Fruit fly (Drosophila melanogaster) whole organism, embryonic: ENCODE measurements around the gene tral.
A peak's percentile ranks its signal among the peaks of the same experiment; 100 is the strongest.

Source experiments
- Ada2b ChIP-seq: fragments of 200-800 bp; sonication (Bioruptor generic); IDR thresholded peaks from 2 replicates; pipeline ENCODE4 v1.3.6; 2022; ENCODE audit warnings: missing biosample characterization, missing genetic modification characterization
- Aef1 ChIP-seq: fragments of 200-800 bp; sonication (Bioruptor generic); IDR thresholded peaks from 3 replicates; pipeline ENCODE4 v1.3.6; 2022; ENCODE audit warnings: missing biosample characterization, missing genetic modification characterization
- CG10274 ChIP-seq: fragments of 200-800 bp; sonication (Bioruptor generic); optimal IDR thresholded peaks from 3 replicates; lab custom pipeline; 2017; ENCODE audit warnings: missing biosample characterization, mild to moderate bottlenecking, missing genetic modification characterization
- CG10543 ChIP-seq: fragments of 200-800 bp; sonication (Bioruptor generic); optimal IDR thresholded peaks from 3 replicates; lab custom pipeline; 2017; ENCODE audit warnings: missing biosample characterization, mild to moderate bottlenecking, missing genetic modification characterization, moderate library complexity
- CG11085 ChIP-seq: fragments of 200-800 bp; sonication (Bioruptor generic); IDR thresholded peaks from 2 replicates; pipeline ENCODE4 v1.3.6; 2022; ENCODE audit warnings: missing biosample characterization, missing genetic modification characterization
- CG11504 ChIP-seq: fragments of 200-800 bp; sonication (Bioruptor generic); optimal IDR thresholded peaks from 3 replicates; lab custom pipeline; 2019; ENCODE audit warnings: missing biosample characterization, mild to moderate bottlenecking, missing genetic modification characterization, moderate library complexity
- CG12744 ChIP-seq: fragments of 200-800 bp; sonication (Bioruptor generic); optimal IDR thresholded peaks from 2 replicates; lab custom pipeline; 2016; ENCODE audit warnings: missing biosample characterization, missing genetic modification characterization
- CG13775 ChIP-seq: fragments of 200-800 bp; sonication (Bioruptor generic); optimal IDR thresholded peaks from 3 replicates; lab custom pipeline; 2017; ENCODE audit warnings: missing biosample characterization, mild to moderate bottlenecking, missing genetic modification characterization
- CG15479 ChIP-seq: fragments of 200-800 bp; sonication (Bioruptor generic); optimal IDR thresholded peaks from 3 replicates; lab custom pipeline; 2019; ENCODE audit warnings: missing biosample characterization, mild to moderate bottlenecking, missing genetic modification characterization, moderate library complexity
- CG16779 ChIP-seq: fragments of 200-800 bp; sonication (Bioruptor generic); IDR thresholded peaks from 2 replicates; pipeline ENCODE4 v1.3.6; 2022; ENCODE audit warnings: missing biosample characterization, missing genetic modification characterization
- CG2120 ChIP-seq: fragments of 200-800 bp; sonication (Bioruptor generic); optimal IDR thresholded peaks from 3 replicates; lab custom pipeline; 2016; ENCODE audit warnings: missing biosample characterization, missing genetic modification characterization
- CG32767 ChIP-seq: fragments of 200-800 bp; sonication (Bioruptor generic); IDR thresholded peaks from 2 replicates; pipeline ENCODE4 v1.3.6; 2022; ENCODE audit warnings: missing biosample characterization, missing genetic modification characterization
- CG33557 ChIP-seq: fragments of 200-800 bp; sonication (Bioruptor generic); optimal IDR thresholded peaks from 2 replicates; lab custom pipeline; 2019; ENCODE audit warnings: missing biosample characterization, mild to moderate bottlenecking, missing genetic modification characterization, moderate library complexity
- CG4854 ChIP-seq: fragments of 200-800 bp; sonication (Bioruptor generic); optimal IDR thresholded peaks from 2 replicates; lab custom pipeline; 2016; ENCODE audit warnings: missing biosample characterization, missing genetic modification characterization, inconsistent platforms
- CG8290 ChIP-seq, 3 experiments: fragments of 200-800 bp; sonication (Bioruptor generic); optimal IDR thresholded peaks; 2 replicates each; lab custom pipeline; 2016 to 2019; ENCODE audit warnings: missing biosample characterization in 3 of 3, missing genetic modification characterization in 3 of 3, mild to moderate bottlenecking in 2 of 3, moderate library complexity in 1 of 3
- CG8388 ChIP-seq: fragments of 200-800 bp; sonication (Bioruptor generic); optimal IDR thresholded peaks from 2 replicates; lab custom pipeline; 2019; ENCODE audit warnings: missing biosample characterization, mild to moderate bottlenecking, missing genetic modification characterization, moderate library complexity
- CG8478 ChIP-seq: fragments of >200 bp; optimal IDR thresholded peaks from 2 replicates; lab custom pipeline; 2018
- CHES-1-like ChIP-seq: fragments of 200-800 bp; sonication (Bioruptor generic); optimal IDR thresholded peaks from 2 replicates; lab custom pipeline; 2016; ENCODE audit warnings: missing biosample characterization, missing genetic modification characterization
- Chrac-16 ChIP-seq: fragments of 200-800 bp; sonication (Bioruptor generic); optimal IDR thresholded peaks from 3 replicates; lab custom pipeline; 2016; ENCODE audit warnings: missing biosample characterization, missing genetic modification characterization
- CrebB ChIP-seq: fragments of 200-800 bp; sonication (Bioruptor generic); optimal IDR thresholded peaks from 3 replicates; lab custom pipeline; 2018; ENCODE audit warnings: missing biosample characterization, mild to moderate bottlenecking, missing genetic modification characterization
- Dll ChIP-seq: fragments of 200-800 bp; sonication (Bioruptor generic); IDR thresholded peaks from 4 replicates; pipeline ENCODE4 v1.3.6; 2022; ENCODE audit warnings: missing biosample characterization, missing genetic modification characterization; ENCODE audit not compliant: partially characterized antibody
- E2f2 ChIP-seq: fragments of 200-800 bp; sonication (Bioruptor generic); IDR thresholded peaks from 2 replicates; pipeline ENCODE4 v1.3.6; 2022; ENCODE audit warnings: missing biosample characterization, missing genetic modification characterization
- Hand ChIP-seq: fragments of 200-800 bp; sonication (Bioruptor generic); optimal IDR thresholded peaks from 2 replicates; lab custom pipeline; 2017; ENCODE audit warnings: mild to moderate bottlenecking, missing biosample characterization, missing genetic modification reagents, missing genetic modification characterization
- HmgZ ChIP-seq: fragments of 200-800 bp; sonication (Bioruptor generic); optimal IDR thresholded peaks from 2 replicates; lab custom pipeline; 2018; ENCODE audit warnings: missing biosample characterization, mild to moderate bottlenecking, missing genetic modification characterization
- Hr78 ChIP-seq, 2 experiments: fragments of 200-800 bp in 1 of 2; fragments of >200 bp in 1 of 2; sonication (Bioruptor generic) in 1 of 2; optimal IDR thresholded peaks; 2 replicates each; lab custom pipeline; 2017 to 2019; ENCODE audit warnings: missing biosample characterization in 2 of 2, missing genetic modification characterization in 2 of 2, mild to moderate bottlenecking in 1 of 2, moderate library complexity in 1 of 2
- Lhr ChIP-seq: fragments of 200-800 bp; sonication (Bioruptor generic); optimal IDR thresholded peaks from 3 replicates; lab custom pipeline; 2017; ENCODE audit warnings: mild to moderate bottlenecking, missing biosample characterization, missing genetic modification reagents, missing genetic modification characterization
- Mrtf ChIP-seq: fragments of 200-800 bp; sonication (Bioruptor generic); IDR thresholded peaks from 3 replicates; pipeline ENCODE4 v1.3.6; 2022; ENCODE audit warnings: missing biosample characterization, missing genetic modification characterization
- Oli ChIP-seq: fragments of 200-800 bp; sonication (Bioruptor generic); optimal IDR thresholded peaks from 2 replicates; lab custom pipeline; 2018; ENCODE audit warnings: missing biosample characterization, mild to moderate bottlenecking, missing genetic modification characterization, moderate library complexity
- Usf ChIP-seq: fragments of 200-800 bp; sonication (Bioruptor generic); optimal IDR thresholded peaks from 2 replicates; lab custom pipeline; 2017; ENCODE audit warnings: missing genotype, missing biosample characterization, missing genetic modification characterization
- Vsx1 ChIP-seq: fragments of 200-800 bp; sonication (Bioruptor generic); optimal IDR thresholded peaks from 2 replicates; lab custom pipeline; 2017; ENCODE audit warnings: missing biosample characterization, mild to moderate bottlenecking, missing genetic modification characterization, missing genetic modification reagents
- aop ChIP-seq: fragments of 200-800 bp; sonication (Bioruptor generic); IDR thresholded peaks from 2 replicates; pipeline ENCODE4 v1.3.6; 2022; ENCODE audit warnings: missing biosample characterization, missing genetic modification characterization
- bbx ChIP-seq: fragments of 200-800 bp; sonication (Bioruptor generic); IDR thresholded peaks from 2 replicates; pipeline ENCODE4 v1.3.6; 2022; ENCODE audit warnings: missing biosample characterization, missing genetic modification characterization; ENCODE audit not compliant: partially characterized antibody
- btn ChIP-seq: fragments of 200-800 bp; sonication (Bioruptor generic); optimal IDR thresholded peaks from 2 replicates; lab custom pipeline; 2016; ENCODE audit warnings: missing biosample characterization, missing genetic modification characterization
- da ChIP-seq: fragments of 200-800 bp; sonication (Bioruptor generic); optimal IDR thresholded peaks from 2 replicates; lab custom pipeline; 2016; ENCODE audit warnings: missing biosample characterization, missing genetic modification characterization
- danr ChIP-seq: fragments of 200-800 bp; sonication (Bioruptor generic); IDR thresholded peaks from 2 replicates; pipeline ENCODE4 v1.3.6; 2022; ENCODE audit warnings: missing biosample characterization, missing genetic modification characterization
- dmrt99B ChIP-seq: fragments of 200-800 bp; sonication (Bioruptor generic); optimal IDR thresholded peaks from 2 replicates; lab custom pipeline; 2018; ENCODE audit warnings: missing biosample characterization, mild to moderate bottlenecking, missing genetic modification characterization, moderate library complexity
- gt ChIP-seq: fragments of 200-800 bp; sonication (Bioruptor generic); IDR thresholded peaks from 2 replicates; pipeline ENCODE4 v1.3.6; 2022; ENCODE audit warnings: missing biosample characterization, missing genetic modification characterization
- hth ChIP-seq: fragments of >200 bp; optimal IDR thresholded peaks from 2 replicates; lab custom pipeline; 2017; ENCODE audit warnings: inconsistent platforms
- inv ChIP-seq: fragments of 200-800 bp; sonication (Bioruptor generic); IDR thresholded peaks from 2 replicates; pipeline ENCODE4 v1.3.6; 2022; ENCODE audit warnings: missing biosample characterization, missing genetic modification characterization; ENCODE audit not compliant: partially characterized antibody
- jigr1 ChIP-seq: fragments of 200-800 bp; sonication (Bioruptor generic); IDR thresholded peaks from 3 replicates; pipeline ENCODE4 v1.3.6; 2022; ENCODE audit warnings: missing biosample characterization, missing genetic modification characterization
- lilli ChIP-seq: fragments of 200-800 bp; sonication (Bioruptor generic); optimal IDR thresholded peaks from 3 replicates; lab custom pipeline; 2016; ENCODE audit warnings: missing biosample characterization, missing genetic modification characterization
- mld ChIP-seq: fragments of 200-800 bp; sonication (Bioruptor generic); IDR thresholded peaks from 3 replicates; pipeline ENCODE4 v1.3.6; 2022; ENCODE audit warnings: missing biosample characterization, missing genetic modification characterization; ENCODE audit not compliant: partially characterized antibody
- peb ChIP-seq: fragments of 200-800 bp; sonication (Bioruptor generic); IDR thresholded peaks from 2 replicates; pipeline ENCODE4 v1.3.6; 2022; ENCODE audit warnings: missing biosample characterization, missing genetic modification characterization
- prd ChIP-seq, 3 experiments: fragments of >200 bp in 2 of 3; fragments of 200-800 bp in 1 of 3; sonication (Bioruptor generic) in 1 of 3; optimal IDR thresholded peaks in 2 of 3; IDR thresholded peaks in 1 of 3; 2 replicates in 2 of 3; 3 replicates in 1 of 3; pipeline versions ENCODE4 v1.3.6 to Lab custom; 2017 to 2022; ENCODE audit warnings: missing biosample characterization in 1 of 3, missing genetic modification characterization in 1 of 3
- repo ChIP-seq: fragments of 200-800 bp; sonication (Bioruptor generic); optimal IDR thresholded peaks from 2 replicates; lab custom pipeline; 2016; ENCODE audit warnings: missing biosample characterization, missing genetic modification characterization
- sens ChIP-seq: fragments of 200-800 bp; sonication (Bioruptor generic); peaks from one replicate; lab custom pipeline; 2016; ENCODE audit warnings: missing biosample characterization, missing genetic modification characterization
- slp2 ChIP-seq: fragments of 200-800 bp; sonication (Bioruptor generic); optimal IDR thresholded peaks from 2 replicates; lab custom pipeline; 2016; ENCODE audit warnings: missing biosample characterization, missing genetic modification characterization
- tll ChIP-seq, 2 experiments: fragments of 200-800 bp in 1 of 2; fragments of >200 bp in 1 of 2; sonication (Bioruptor generic) in 1 of 2; optimal IDR thresholded peaks; 2 replicates each; lab custom pipeline; 2017 to 2019; ENCODE audit warnings: missing biosample characterization in 2 of 2, missing genetic modification characterization in 2 of 2, mild to moderate bottlenecking in 1 of 2, moderate library complexity in 1 of 2
- tx ChIP-seq: fragments of 200-800 bp; sonication (Bioruptor generic); optimal IDR thresholded peaks from 2 replicates; lab custom pipeline; 2016; ENCODE audit warnings: missing biosample characterization, missing genetic modification characterization
- zen2 ChIP-seq: fragments of 200-800 bp; sonication (Bioruptor generic); IDR thresholded peaks from 3 replicates; pipeline ENCODE4 v1.3.6; 2022; ENCODE audit warnings: missing biosample characterization, missing genetic modification characterization; ENCODE audit not compliant: partially characterized antibody

The tral gene

dm6 chr3L:12468016-12468415, 46.8 kb upstream of the tral start, which contains the start of gene eyg (continued):
- TF ChIP-seq CG10543 (GFP tag; lab: Kevin White, UChicago) = peak; percentile 36
- no peak for TF ChIP-seq peb
- no peak for TF ChIP-seq dmrt99B
- peak; percentile 52 for TF ChIP-seq CHES-1-like (GFP tag; lab: Kevin White, UChicago)
- peak; percentile 18 for TF ChIP-seq tx (GFP tag; lab: Kevin White, UChicago)
- TF ChIP-seq Dll (GFP tag; lab: Robert Waterston, UW) = 0 out of 4 replicates have a peak, but pooled peaks have one; percentile 28
- TF ChIP-seq gt (GFP tag; lab: Robert Waterston, UW) = no peak
- no peak for TF ChIP-seq jigr1 (GFP tag; lab: Robert Waterston, UW)
- TF ChIP-seq Mrtf (GFP tag; lab: Robert Waterston, UW) = no peak
- peak; percentile 81 for TF ChIP-seq HmgZ (tag; lab: Kevin White, UChicago)
- peak; percentile 76 for TF ChIP-seq sens (GFP tag; lab: Kevin White, UChicago)
- no peak for TF ChIP-seq da (GFP tag; lab: Kevin White, UChicago)
- TF ChIP-seq E2f2 (GFP tag; lab: Robert Waterston, UW) = peak; percentile 21; the same call in 1 of the 2 replicates
- peak; percentile 86 for TF ChIP-seq Aef1 (GFP tag; lab: Robert Waterston, UW)
- TF ChIP-seq CG15479 (GFP tag; lab: Kevin White, UChicago) = peak; percentile 18
- TF ChIP-seq bbx (GFP tag; lab: Robert Waterston, UW) = peak; percentile 81
- no peak for TF ChIP-seq CG33557 (GFP tag; lab: Kevin White, UChicago)
- no peak for TF ChIP-seq CG4854
- no peak for TF ChIP-seq Ada2b
- no peak for TF ChIP-seq lilli (GFP tag; lab: Kevin White, UChicago)
- no peak for TF ChIP-seq CG10274 (GFP tag; lab: Kevin White, UChicago)
- TF ChIP-seq CrebB (tag; lab: Kevin White, UChicago) = peak; percentile 66
- no peak for TF ChIP-seq Lhr (GFP tag; lab: Kevin White, UChicago)
- TF ChIP-seq inv (GFP tag; lab: Robert Waterston, UW) = peak; percentile 47; the same call in 1 of the 2 replicates
- peak; percentile 63 for TF ChIP-seq CG8290 (GFP tag; optimal IDR thresholded peaks at IDR 0.05; lab: Kevin White, UChicago)
- TF ChIP-seq CG8290 (tag; optimal IDR thresholded peaks at IDR 0.05; lab: Kevin White, UChicago) = no peak
- no peak for TF ChIP-seq Hr78 (GFP tag; optimal IDR thresholded peaks at IDR 0.05; lab: Kevin White, UChicago)
- TF ChIP-seq danr (GFP tag; lab: Robert Waterston, UW) = no peak
- peak in 1 of 2 experiments; percentile 36 for TF ChIP-seq tll (GFP tag; optimal IDR thresholded peaks at IDR 0.05; lab: Kevin White, UChicago)
- TF ChIP-seq zen2 = 0 out of 3 replicates have a peak, but pooled peaks have one; percentile 25
- peak; percentile 64 for TF ChIP-seq Vsx1 (GFP tag; lab: Kevin White, UChicago)
- no peak for TF ChIP-seq btn (GFP tag; lab: Kevin White, UChicago)
- TF ChIP-seq hth (lab: Kevin White, UChicago) = no peak
- TF ChIP-seq CG2120 = peak; percentile 10
- no peak for TF ChIP-seq Chrac-16 (GFP tag; lab: Kevin White, UChicago)
- TF ChIP-seq slp2 = no peak
- TF ChIP-seq Oli (tag; lab: Kevin White, UChicago) = no peak
- TF ChIP-seq aop = peak; percentile 36; the same call in 1 of the 2 replicates
- no peak for TF ChIP-seq prd (optimal IDR thresholded peaks at IDR 0.05; lab: Kevin White, UChicago)
- no peak; the same call in 2 of the 3 replicates for TF ChIP-seq prd (GFP tag; IDR thresholded peaks at IDR 0.05; lab: Robert Waterston, UW)
- no peak for TF ChIP-seq Hand (GFP tag; lab: Kevin White, UChicago)
- TF ChIP-seq CG16779 = no peak
- no peak for TF ChIP-seq CG11504
- TF ChIP-seq repo (GFP tag; lab: Kevin White, UChicago) = peak; percentile 15
- TF ChIP-seq CG13775 (GFP tag; lab: Kevin White, UChicago) = peak; percentile 28
- TF ChIP-seq CG8478 (lab: Kevin White, UChicago) = peak; percentile 93
- TF ChIP-seq CG32767 = no peak
- TF ChIP-seq CG12744 (GFP tag; lab: Kevin White, UChicago) = no peak
- no peak for TF ChIP-seq CG11085 (GFP tag; lab: Robert Waterston, UW)
- no peak for TF ChIP-seq Usf (GFP tag; lab: Kevin White, UChicago)
- TF ChIP-seq mld (GFP tag; lab: Robert Waterston, UW) = no peak
- peak; percentile 32 for TF ChIP-seq CG8388
